Fruit fly (Drosophila melanogaster) whole organism: ENCODE data around the gene Syt1.

Experiments used
- Dll ChIP-seq: fragments of >200 bp; optimal IDR thresholded peaks from 2 replicates; lab custom pipeline; 2017
- EcR ChIP-seq, 2 experiments: fragments of >200 bp; optimal IDR thresholded peaks; 2 replicates each; lab custom pipeline; 2017; ENCODE audit warnings: missing biosample characterization in 2 of 2, missing genetic modification characterization in 2 of 2, missing genetic modification reagents in 2 of 2
- pan ChIP-seq: fragments of >200 bp; optimal IDR thresholded peaks from 2 replicates; lab custom pipeline; 2017
- psq ChIP-seq: fragments of >200 bp; optimal IDR thresholded peaks from 2 replicates; lab custom pipeline; 2017
- usp ChIP-seq: fragments of >200 bp; optimal IDR thresholded peaks from 2 replicates; lab custom pipeline; 2017; ENCODE audit warnings: missing biosample characterization, missing genetic modification characterization, mixed read lengths

dm6 chr2L:2730756-2731155, 69.0 kb downstream of the Syt1 start:
- TF ChIP-seq EcR (GFP tag; optimal IDR thresholded peaks at IDR 0.05; lab: Kevin White, UChicago) = no peak
- TF ChIP-seq psq = no peak
- TF ChIP-seq Dll (lab: Kevin White, UChicago) = no peak
- no peak for TF ChIP-seq usp
- no peak for TF ChIP-seq pan (lab: Kevin White, UChicago)
